Fruit fly (Drosophila melanogaster): Measurements from ENCODE around the gene CG7215.

The CG7215 gene

dm6 chr3R:18125023-18125630 lies 41.9 kb downstream of the CG7215 start (continued):
- TF ChIP-seq BtbVII (GFP tag; optimal IDR thresholded peaks at IDR 0.05), result peak; percentile 14
- TF ChIP-seq CG7987 (GFP tag; optimal IDR thresholded peaks at IDR 0.05), result no peak
- TF ChIP-seq CG6683 (GFP tag; optimal IDR thresholded peaks at IDR 0.05), result no peak
- peak; percentile 53 for TF ChIP-seq pho (GFP tag; optimal IDR thresholded peaks at IDR 0.05)
- peak; percentile 79 for TF ChIP-seq lilli (GFP tag; optimal IDR thresholded peaks at IDR 0.05)
- TF ChIP-seq H15 (GFP tag; IDR thresholded peaks at IDR 0.05), result peak; percentile 95
- peak; percentile 84 for TF ChIP-seq zfh2 (GFP tag; optimal IDR thresholded peaks at IDR 0.05)
- TF ChIP-seq trh (GFP tag; optimal IDR thresholded peaks at IDR 0.05), result peak; percentile 48
- TF ChIP-seq lov (optimal IDR thresholded peaks at IDR 0.05), result no peak
- peak; percentile 97 for TF ChIP-seq lov (GFP tag; IDR thresholded peaks at IDR 0.05)
- peak; percentile 92 for TF ChIP-seq E2f1 (GFP tag; IDR thresholded peaks at IDR 0.05)
- peak; percentile 78 for TF ChIP-seq repo (GFP tag; optimal IDR thresholded peaks at IDR 0.05)
- peak; percentile 78 for TF ChIP-seq dmrt99B (tag; optimal IDR thresholded peaks at IDR 0.05)
- no peak for TF ChIP-seq wek (GFP tag; optimal IDR thresholded peaks at IDR 0.05)
- no peak for TF ChIP-seq Fer1 (GFP tag; optimal IDR thresholded peaks at IDR 0.05)
- peak; percentile 91 for TF ChIP-seq CG6272 (GFP tag; IDR thresholded peaks at IDR 0.05)
- peak; percentile 52 for TF ChIP-seq Myb (GFP tag; optimal IDR thresholded peaks at IDR 0.05)
- peak; percentile 92 for TF ChIP-seq pum (GFP tag; optimal IDR thresholded peaks at IDR 0.05)
- no peak for TF ChIP-seq gfzf (GFP tag; optimal IDR thresholded peaks at IDR 0.05)
- peak; percentile 95 for TF ChIP-seq lmd (GFP tag; IDR thresholded peaks at IDR 0.05)
- peak; percentile 73; the same call in 1 of the 2 replicates for TF ChIP-seq CG17612 (GFP tag; IDR thresholded peaks at IDR 0.05)
- TF ChIP-seq CG17328 (GFP tag; IDR thresholded peaks at IDR 0.05), result peak; percentile 88
- peak; percentile 76 for TF ChIP-seq ems (GFP tag; optimal IDR thresholded peaks at IDR 0.05)
- TF ChIP-seq Rfx (GFP tag; IDR thresholded peaks at IDR 0.05), result peak; percentile 96
- no peak for TF ChIP-seq Vsx1 (GFP tag; optimal IDR thresholded peaks at IDR 0.05)
- no peak for TF ChIP-seq fd64A (GFP tag; optimal IDR thresholded peaks at IDR 0.05)
- TF ChIP-seq CG18476 (GFP tag; optimal IDR thresholded peaks at IDR 0.05), result peak; percentile 40
- peak; percentile 12 for TF ChIP-seq Lhr (GFP tag; optimal IDR thresholded peaks at IDR 0.05)
- peak; percentile 9 for TF ChIP-seq odd (GFP tag; optimal IDR thresholded peaks at IDR 0.05)
- peak; percentile 31 for TF ChIP-seq gsb-n (tag; optimal IDR thresholded peaks at IDR 0.05)
- peak; percentile 84 for TF ChIP-seq esg (GFP tag; conservative IDR thresholded peaks at IDR 0.05)
- peak; percentile 56 for TF ChIP-seq HHEX (GFP tag; optimal IDR thresholded peaks at IDR 0.05)
- TF ChIP-seq CG11695 (GFP tag; IDR thresholded peaks at IDR 0.05), result peak; percentile 92
- TF ChIP-seq fd96Cb (tag; optimal IDR thresholded peaks at IDR 0.05), result peak; percentile 72
- no peak for TF ChIP-seq salm (tag; optimal IDR thresholded peaks at IDR 0.05)
- TF ChIP-seq CG4282 (GFP tag; optimal IDR thresholded peaks at IDR 0.05), result peak; percentile 23
- peak; percentile 78 for TF ChIP-seq Dip3 (GFP tag; optimal IDR thresholded peaks at IDR 0.05)
- TF ChIP-seq her (GFP tag; optimal IDR thresholded peaks at IDR 0.05), result peak; percentile 61
- peak; percentile 80 for TF ChIP-seq tin (GFP tag; optimal IDR thresholded peaks at IDR 0.05)
- no peak for TF ChIP-seq inv (GFP tag; IDR thresholded peaks at IDR 0.05; ENCODE audit: partially characterized antibody)
- peak; percentile 44 for TF ChIP-seq org-1 (GFP tag; optimal IDR thresholded peaks at IDR 0.05)
- TF ChIP-seq CG14441 (GFP tag; IDR thresholded peaks at IDR 0.05), result peak; percentile 96
- TF ChIP-seq Dbx (GFP tag; IDR thresholded peaks at IDR 0.05), result peak; percentile 79
- no peak for TF ChIP-seq Deaf1 (tag; optimal IDR thresholded peaks at IDR 0.05)
- TF ChIP-seq chif (GFP tag; optimal IDR thresholded peaks at IDR 0.05), result peak; percentile 75 to 83
- TF ChIP-seq Adf1 (GFP tag; IDR thresholded peaks at IDR 0.05), result no peak
- TF ChIP-seq CG10565 (GFP tag; optimal IDR thresholded peaks at IDR 0.05), result no peak
- peak; percentile 65 for TF ChIP-seq CG1792 (GFP tag; optimal IDR thresholded peaks at IDR 0.05)
- peak; percentile 83; the same call in 1 of the 2 replicates for TF ChIP-seq CG16779 (GFP tag; IDR thresholded peaks at IDR 0.05)
- peak; percentile 55 for TF ChIP-seq CG33557 (GFP tag; optimal IDR thresholded peaks at IDR 0.05)
- TF ChIP-seq Usf (GFP tag; optimal IDR thresholded peaks at IDR 0.05), result peak; percentile 76
